Fruit fly (Drosophila melanogaster): ENCODE data around the gene CG43057.

CG43057 gene

dm6 chr2L:8277561-8278201 lies 33.9 kb upstream of the CG43057 start (continued):
- TF ChIP-seq CG8290 (GFP tag; optimal IDR thresholded peaks at IDR 0.05) (peak; percentile 99), CG8290 (tag; optimal IDR thresholded peaks at IDR 0.05) (peak; percentile 40 to 92), CG4328 (GFP tag; optimal IDR thresholded peaks at IDR 0.05) (peak; percentile 91), Atf3 (GFP tag; optimal IDR thresholded peaks at IDR 0.05) (peak; percentile 87), sna (GFP tag; IDR thresholded peaks at IDR 0.05; ENCODE audit: partially characterized antibody) (no peak), tap (tag; optimal IDR thresholded peaks at IDR 0.05) (peak; percentile 93), bsh (GFP tag; optimal IDR thresholded peaks at IDR 0.05) (peak; percentile 97 to 99), CG31224 (GFP tag; IDR thresholded peaks at IDR 0.05) (peak; percentile 94), CG8944 (GFP tag; optimal IDR thresholded peaks at IDR 0.05) (peak; percentile 80), CG16815 (GFP tag; optimal IDR thresholded peaks at IDR 0.05) (peak; percentile 96), Blimp-1 (GFP tag; optimal IDR thresholded peaks at IDR 0.05) (peak; percentile 98), nerfin-1 (tag; optimal IDR thresholded peaks at IDR 0.05) (peak; percentile 97), dysf (GFP tag; IDR thresholded peaks at IDR 0.05) (peak; percentile 99), CG13894 (tag; optimal IDR thresholded peaks at IDR 0.05) (peak; percentile 87), CG17359 (tag; optimal IDR thresholded peaks at IDR 0.05) (peak; percentile 99), Ets97D (GFP tag; optimal IDR thresholded peaks at IDR 0.05) (peak; percentile 83), CG34224 (GFP tag; IDR thresholded peaks at IDR 0.05; ENCODE audit: partially characterized antibody) (no peak), inv (GFP tag; IDR thresholded peaks at IDR 0.05; ENCODE audit: partially characterized antibody) (no peak), cad (GFP tag; optimal IDR thresholded peaks at IDR 0.05) (no peak), ro (GFP tag; IDR thresholded peaks at IDR 0.05) (peak; percentile 98), CG9932 (GFP tag; IDR thresholded peaks at IDR 0.05) (peak; percentile 93), CG4820 (GFP tag; optimal IDR thresholded peaks at IDR 0.05) (peak; percentile 98), gsb-n (tag; optimal IDR thresholded peaks at IDR 0.05) (peak; percentile 99), CG14050 (GFP tag; IDR thresholded peaks at IDR 0.05) (peak; percentile 98), Sin3A (optimal IDR thresholded peaks at IDR 0.05) (no peak), CG6813 (GFP tag; optimal IDR thresholded peaks at IDR 0.05) (peak; percentile 98), CG3281 (GFP tag; optimal IDR thresholded peaks at IDR 0.05) (peak; percentile 95), lilli (GFP tag; optimal IDR thresholded peaks at IDR 0.05) (peak; percentile 97), CG15073 (GFP tag; optimal IDR thresholded peaks at IDR 0.05) (peak; percentile 89), Drgx (GFP tag; IDR thresholded peaks at IDR 0.05) (peak; percentile 100), lmd (GFP tag; IDR thresholded peaks at IDR 0.05) (peak; percentile 98), so (GFP tag; IDR thresholded peaks at IDR 0.05) (peak; percentile 99), slbo (GFP tag; IDR thresholded peaks at IDR 0.05) (peak; percentile 97), CG10654 (GFP tag; optimal IDR thresholded peaks at IDR 0.05) (peak; percentile 97), gce (GFP tag; IDR thresholded peaks at IDR 0.05) (peak; percentile 99), zen (tag; optimal IDR thresholded peaks at IDR 0.05) (peak; percentile 98), vvl (GFP tag; IDR thresholded peaks at IDR 0.05) (peak; percentile 100), mam (GFP tag; optimal IDR thresholded peaks at IDR 0.05) (peak; percentile 87), D19A (tag; optimal IDR thresholded peaks at IDR 0.05) (peak; percentile 94), CG11696 (GFP tag; IDR thresholded peaks at IDR 0.05) (peak; percentile 96), kni (GFP tag; optimal IDR thresholded peaks at IDR 0.05) (peak; percentile 93), CG4282 (GFP tag; optimal IDR thresholded peaks at IDR 0.05) (peak; percentile 24), CG17612 (GFP tag; IDR thresholded peaks at IDR 0.05) (peak; percentile 93), lov (optimal IDR thresholded peaks at IDR 0.05) (no peak), lov (GFP tag; IDR thresholded peaks at IDR 0.05) (peak; percentile 99), CG9609 (GFP tag; optimal IDR thresholded peaks at IDR 0.05) (peak; percentile 72), lola (GFP tag; optimal IDR thresholded peaks at IDR 0.05) (peak in 1 of 3 experiments; percentile 97), stc (GFP tag; IDR thresholded peaks at IDR 0.05) (peak; percentile 99), zen2 (GFP tag; IDR thresholded peaks at IDR 0.05; ENCODE audit: partially characterized antibody) (no peak), run (tag; optimal IDR thresholded peaks at IDR 0.05) (peak; percentile 97), nmo (GFP tag; optimal IDR thresholded peaks at IDR 0.05) (peak; percentile 98)

Measured in whole organism, embryonic.